Fruit fly (Drosophila melanogaster): ENCODE data around the gene eIF4E1.

The eIF4E1 gene

DNA sequence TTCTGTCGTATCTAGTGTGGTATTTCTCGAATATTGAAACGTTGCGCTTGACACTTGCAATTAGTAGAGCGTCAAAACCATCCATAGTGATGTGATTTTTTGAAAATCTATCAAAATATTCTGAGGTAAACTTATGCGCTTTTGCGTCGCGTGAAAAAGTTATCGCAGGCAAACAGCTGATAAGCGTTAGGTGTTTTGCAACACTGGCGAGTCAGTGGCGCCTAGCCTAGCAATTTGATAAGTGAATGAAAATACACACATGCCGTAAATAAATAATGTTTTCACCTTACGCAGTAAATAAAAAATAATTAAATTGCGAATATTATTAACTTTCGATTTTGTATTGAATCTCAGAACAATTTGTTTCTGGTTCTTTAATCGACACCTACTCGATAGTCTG, 33.1 kb upstream of the eIF4E1 start, which contains the start of gene CG42526 (continued):
- TF ChIP-seq Bteb2 (GFP tag; optimal IDR thresholded peaks at IDR 0.05), result no peak
- no peak for TF ChIP-seq Deaf1 (tag; optimal IDR thresholded peaks at IDR 0.05)
- peak; percentile 44; the same call in 1 of the 2 replicates for TF ChIP-seq amos (GFP tag; IDR thresholded peaks at IDR 0.05; ENCODE audit: partially characterized antibody)
- no peak for TF ChIP-seq ase (GFP tag; IDR thresholded peaks at IDR 0.05)
- no peak for TF ChIP-seq CG10462 (GFP tag; optimal IDR thresholded peaks at IDR 0.05)
- peak; percentile 14; the same call in 1 of the 2 replicates for TF ChIP-seq CG3847 (GFP tag; IDR thresholded peaks at IDR 0.05)
- TF ChIP-seq CG15479 (GFP tag; optimal IDR thresholded peaks at IDR 0.05), result no peak
- TF ChIP-seq CG2678 (tag; optimal IDR thresholded peaks at IDR 0.05), result no peak
- peak; percentile 59 for TF ChIP-seq CG1603 (tag; optimal IDR thresholded peaks at IDR 0.05)
- no peak for TF ChIP-seq sr (GFP tag; IDR thresholded peaks at IDR 0.05)
- TF ChIP-seq CG17568 (GFP tag; optimal IDR thresholded peaks at IDR 0.05), result no peak
- no peak for TF ChIP-seq lola (GFP tag; optimal IDR thresholded peaks at IDR 0.05)
- no peak for TF ChIP-seq Lim3 (GFP tag; IDR thresholded peaks at IDR 0.05)
- TF ChIP-seq ab (GFP tag; optimal IDR thresholded peaks at IDR 0.05), result no peak
- TF ChIP-seq so (GFP tag; IDR thresholded peaks at IDR 0.05), result 0 out of 3 replicates have a peak, but pooled peaks have one; percentile 22
- peak; percentile 9 for TF ChIP-seq CG4617 (GFP tag; optimal IDR thresholded peaks at IDR 0.05; ENCODE audit: borderline replicate concordance)
- TF ChIP-seq phol (tag; optimal IDR thresholded peaks at IDR 0.05), result no peak
- no peak for TF ChIP-seq chn (GFP tag; optimal IDR thresholded peaks at IDR 0.05)
- TF ChIP-seq Adf1 (GFP tag; IDR thresholded peaks at IDR 0.05), result 0 out of 2 replicates have a peak, but pooled peaks have one; percentile 17
- TF ChIP-seq CG6654 (GFP tag; optimal IDR thresholded peaks at IDR 0.05), result no peak
- TF ChIP-seq prd (optimal IDR thresholded peaks at IDR 0.05), result no peak
- no peak for TF ChIP-seq prd (GFP tag; IDR thresholded peaks at IDR 0.05)
- TF ChIP-seq GATAe (GFP tag; conservative IDR thresholded peaks at IDR 0.05), result no peak; the same call in 1 of the 2 replicates
- TF ChIP-seq hbn (GFP tag; IDR thresholded peaks at IDR 0.05; ENCODE audit: partially characterized antibody), result peak; percentile 45; the same call in 1 of the 2 replicates
- peak; percentile 44 for TF ChIP-seq gfzf (GFP tag; optimal IDR thresholded peaks at IDR 0.05)
- TF ChIP-seq Hr51 (GFP tag; optimal IDR thresholded peaks at IDR 0.05), result peak; percentile 28 to 50
- TF ChIP-seq Xbp1 (GFP tag; optimal IDR thresholded peaks at IDR 0.05), result peak; percentile 54
- peak; percentile 74 for TF ChIP-seq unc-4 (GFP tag; IDR thresholded peaks at IDR 0.05; ENCODE audit: partially characterized antibody)
- peak; percentile 17 for TF ChIP-seq Mad (GFP tag; optimal IDR thresholded peaks at IDR 0.05)
- no peak for TF ChIP-seq CG12071 (GFP tag; optimal IDR thresholded peaks at IDR 0.05)
- TF ChIP-seq CG9437 (GFP tag; optimal IDR thresholded peaks at IDR 0.05), result peak; percentile 64
- TF ChIP-seq hth (optimal IDR thresholded peaks at IDR 0.05), result no peak
- TF ChIP-seq Myb (GFP tag; optimal IDR thresholded peaks at IDR 0.05), result peak; percentile 43
- peak; percentile 55 for TF ChIP-seq lab (GFP tag; optimal IDR thresholded peaks at IDR 0.05)
- TF ChIP-seq CG13123 (GFP tag; optimal IDR thresholded peaks at IDR 0.05), result peak; percentile 7
- TF ChIP-seq al (GFP tag; IDR thresholded peaks at IDR 0.05), result no peak
- no peak for TF ChIP-seq Spps (tag; optimal IDR thresholded peaks at IDR 0.05)
- no peak for TF ChIP-seq CG4730 (GFP tag; IDR thresholded peaks at IDR 0.05)
- TF ChIP-seq luna (GFP tag; optimal IDR thresholded peaks at IDR 0.05), result no peak
- TF ChIP-seq HHEX (GFP tag; optimal IDR thresholded peaks at IDR 0.05), result no peak
- 0 out of 2 replicates have a peak, but pooled peaks have one; percentile 11 for TF ChIP-seq CG10321 (GFP tag; IDR thresholded peaks at IDR 0.05)
- no peak for TF ChIP-seq CG8765 (GFP tag; IDR thresholded peaks at IDR 0.05)
- no peak for TF ChIP-seq Drgx (GFP tag; IDR thresholded peaks at IDR 0.05)
- peak; percentile 71 for TF ChIP-seq CG13624 (GFP tag; optimal IDR thresholded peaks at IDR 0.05)
- TF ChIP-seq CG16863 (GFP tag; optimal IDR thresholded peaks at IDR 0.05), result peak; percentile 34
- TF ChIP-seq nom (GFP tag; optimal IDR thresholded peaks at IDR 0.05), result no peak
- TF ChIP-seq emc (GFP tag; optimal IDR thresholded peaks at IDR 0.05), result no peak
- peak; percentile 70 for TF ChIP-seq MBD-R2 (GFP tag; IDR thresholded peaks at IDR 0.05)
- TF ChIP-seq Atf6 (GFP tag; IDR thresholded peaks at IDR 0.05), result peak; percentile 63; the same call in 1 of the 2 replicates
- TF ChIP-seq az2 (GFP tag; optimal IDR thresholded peaks at IDR 0.05), result peak; percentile 34
- TF ChIP-seq CG12104 (GFP tag; optimal IDR thresholded peaks at IDR 0.05), result no peak
